Fruit fly (Drosophila melanogaster) whole organism, adult: ENCODE results near the gene CG46467.

Experiments
- CG11617 ChIP-seq: fragments of 200-800 bp; sonication (Bioruptor generic); optimal IDR thresholded peaks from 2 replicates; lab custom pipeline; 2017; ENCODE audit warnings: mild to moderate bottlenecking, missing biosample characterization, missing genetic modification reagents, missing genetic modification characterization
- CG12768 ChIP-seq: fragments of 200-800 bp; sonication (Bioruptor generic); optimal IDR thresholded peaks from 2 replicates; lab custom pipeline; 2017; ENCODE audit warnings: missing biosample characterization, missing genetic modification characterization, mild to moderate bottlenecking, moderate library complexity, missing genetic modification reagents
- CG14711 ChIP-seq: fragments of 200-800 bp; sonication (Bioruptor generic); optimal IDR thresholded peaks from 2 replicates; lab custom pipeline; 2018; ENCODE audit warnings: missing biosample characterization, mild to moderate bottlenecking, missing genetic modification characterization, moderate library complexity
- CG1620 ChIP-seq: fragments of 200-800 bp; sonication (Bioruptor generic); optimal IDR thresholded peaks from 2 replicates; lab custom pipeline; 2016; ENCODE audit warnings: missing biosample characterization, missing genetic modification characterization
- CG33017 ChIP-seq: fragments of 200-800 bp; sonication (Bioruptor generic); optimal IDR thresholded peaks from 2 replicates; lab custom pipeline; 2018; ENCODE audit warnings: missing biosample characterization, mild to moderate bottlenecking, missing genetic modification characterization, moderate library complexity
- CG5204 ChIP-seq: fragments of 200-800 bp; sonication (Bioruptor generic); optimal IDR thresholded peaks from 2 replicates; lab custom pipeline; 2016; ENCODE audit warnings: missing biosample characterization, missing genetic modification characterization
- CG7045 ChIP-seq: fragments of 200-800 bp; sonication (Bioruptor generic); optimal IDR thresholded peaks from 2 replicates; lab custom pipeline; 2017; ENCODE audit warnings: missing biosample characterization, mild to moderate bottlenecking, missing genetic modification characterization
- Crg-1 ChIP-seq: fragments of 200-800 bp; sonication (Bioruptor generic); optimal IDR thresholded peaks from 2 replicates; lab custom pipeline; 2016; ENCODE audit warnings: missing biosample characterization, missing genetic modification characterization
- Mnt ChIP-seq: fragments of 200-800 bp; sonication (Bioruptor generic); optimal IDR thresholded peaks from 2 replicates; lab custom pipeline; 2016; ENCODE audit warnings: missing biosample characterization, mild to moderate bottlenecking, missing genetic modification characterization
- bab1 ChIP-seq: fragments of 200-800 bp; sonication (Bioruptor generic); optimal IDR thresholded peaks from 3 replicates; lab custom pipeline; 2019; ENCODE audit warnings: missing biosample characterization, mild to moderate bottlenecking, missing genetic modification characterization, moderate library complexity
- cic ChIP-seq: fragments of 200-800 bp; sonication (Bioruptor generic); optimal IDR thresholded peaks from 2 replicates; lab custom pipeline; 2017; ENCODE audit warnings: missing biosample characterization, mild to moderate bottlenecking, missing genetic modification characterization, moderate library complexity
- ovo ChIP-seq: fragments of 200-800 bp; sonication (Bioruptor generic); optimal IDR thresholded peaks from 2 replicates; lab custom pipeline; 2016; ENCODE audit warnings: missing biosample characterization, missing genetic modification characterization
- pad ChIP-seq: fragments of 200-800 bp; sonication (Bioruptor generic); optimal IDR thresholded peaks from 3 replicates; lab custom pipeline; 2017; ENCODE audit warnings: missing biosample characterization, missing genetic modification characterization, mild to moderate bottlenecking, moderate library complexity, missing genetic modification reagents
- toe ChIP-seq: fragments of 200-800 bp; sonication (Bioruptor generic); optimal IDR thresholded peaks from 2 replicates; lab custom pipeline; 2016; ENCODE audit warnings: missing biosample characterization, missing genetic modification characterization

dm6 chr3R:9913442-9913841 is 39.0 kb downstream of the CG46467 start:
- TF ChIP-seq ovo (GFP tag; lab: Kevin White, UChicago) = no peak
- no peak for TF ChIP-seq CG11617
- no peak for TF ChIP-seq cic (GFP tag; lab: Kevin White, UChicago)
- no peak for TF ChIP-seq pad (GFP tag; lab: Kevin White, UChicago)
- no peak for TF ChIP-seq bab1 (GFP tag; lab: Kevin White, UChicago)
- no peak for TF ChIP-seq CG5204 (GFP tag; lab: Kevin White, UChicago)
- no peak for TF ChIP-seq Mnt (GFP tag; lab: Kevin White, UChicago)
- TF ChIP-seq CG12768 = no peak
- no peak for TF ChIP-seq CG7045 (GFP tag; lab: Kevin White, UChicago)
- no peak for TF ChIP-seq CG33017 (tag; lab: Kevin White, UChicago)
- no peak for TF ChIP-seq CG1620 (GFP tag; lab: Kevin White, UChicago)
- TF ChIP-seq CG14711 (tag; lab: Kevin White, UChicago) = no peak
- TF ChIP-seq toe (GFP tag; lab: Kevin White, UChicago) = no peak
- TF ChIP-seq Crg-1 = no peak
